Fruit fly (Drosophila melanogaster) whole organism, prepupa: ENCODE data around the gene CG17646.
A peak's percentile ranks its signal among the peaks of the same experiment; 100 is the strongest.

Source experiments
- Blimp-1 ChIP-seq: fragments of 200-800 bp; sonication (Bioruptor generic); optimal IDR thresholded peaks from 3 replicates; lab custom pipeline; 2017; ENCODE audit warnings: missing biosample characterization, missing genetic modification characterization, mild to moderate bottlenecking, moderate library complexity, missing genetic modification reagents
- CG10669 ChIP-seq: fragments of 200-800 bp; sonication (Bioruptor generic); optimal IDR thresholded peaks from 3 replicates; lab custom pipeline; 2018; ENCODE audit warnings: missing biosample characterization, mild to moderate bottlenecking, missing genetic modification characterization, moderate library complexity
- CG11762 ChIP-seq: fragments of 200-800 bp; sonication (Bioruptor generic); optimal IDR thresholded peaks from 3 replicates; lab custom pipeline; 2016; ENCODE audit warnings: missing biosample characterization, missing genetic modification characterization; ENCODE audit not compliant: insufficient read depth
- CG11902 ChIP-seq: fragments of 200-800 bp; sonication (Bioruptor generic); optimal IDR thresholded peaks from 3 replicates; lab custom pipeline; 2016; ENCODE audit warnings: missing biosample characterization, missing genetic modification characterization
- CG15336 ChIP-seq: fragments of 200-800 bp; sonication (Bioruptor generic); IDR thresholded peaks from 2 replicates; pipeline ENCODE4 v1.3.6; 2022; ENCODE audit warnings: missing biosample characterization, missing genetic modification characterization
- CG1621 ChIP-seq: fragments of 200-800 bp; sonication (Bioruptor generic); optimal IDR thresholded peaks from 3 replicates; lab custom pipeline; 2018; ENCODE audit warnings: missing biosample characterization, mild to moderate bottlenecking, missing genetic modification characterization
- CG16779 ChIP-seq: fragments of 200-800 bp; sonication (Bioruptor generic); optimal IDR thresholded peaks from 3 replicates; lab custom pipeline; 2017; ENCODE audit warnings: missing biosample characterization, mild to moderate bottlenecking, missing genetic modification characterization
- CG32006 ChIP-seq: fragments of 200-800 bp; sonication (Bioruptor generic); optimal IDR thresholded peaks from 3 replicates; lab custom pipeline; 2017; ENCODE audit warnings: missing biosample characterization, mild to moderate bottlenecking, missing genetic modification characterization
- CG34406 ChIP-seq: fragments of 200-800 bp; sonication (Bioruptor generic); optimal IDR thresholded peaks from 3 replicates; lab custom pipeline; 2016; ENCODE audit warnings: missing biosample characterization, missing genetic modification characterization
- CG3919 ChIP-seq: fragments of 200-800 bp; sonication (Bioruptor generic); optimal IDR thresholded peaks from 3 replicates; lab custom pipeline; 2016; ENCODE audit warnings: missing biosample characterization, missing genetic modification characterization
- CG6276 ChIP-seq: fragments of 200-800 bp; sonication (Bioruptor generic); optimal IDR thresholded peaks from 2 replicates; lab custom pipeline; 2017; ENCODE audit warnings: missing biosample characterization, mild to moderate bottlenecking, missing genetic modification characterization
- CG6792 ChIP-seq: fragments of 200-800 bp; sonication (Bioruptor generic); optimal IDR thresholded peaks from 3 replicates; lab custom pipeline; 2016; ENCODE audit warnings: missing biosample characterization, missing genetic modification characterization
- CG6808 ChIP-seq: fragments of 200-800 bp; sonication (Bioruptor generic); optimal IDR thresholded peaks from 3 replicates; lab custom pipeline; 2017; ENCODE audit warnings: missing biosample characterization, missing genetic modification characterization, mild to moderate bottlenecking, moderate library complexity, missing genetic modification reagents
- CG8119 ChIP-seq: fragments of 200-800 bp; sonication (Bioruptor generic); IDR thresholded peaks from 3 replicates; pipeline ENCODE4 v1.3.6; 2022; ENCODE audit warnings: missing biosample characterization, missing genetic modification characterization
- CG8319 ChIP-seq: fragments of 200-800 bp; sonication (Bioruptor generic); optimal IDR thresholded peaks from 3 replicates; lab custom pipeline; 2016; ENCODE audit warnings: missing biosample characterization, missing genetic modification characterization
- CG8632 ChIP-seq: fragments of 200-800 bp; sonication (Bioruptor generic); optimal IDR thresholded peaks from 3 replicates; lab custom pipeline; 2016; ENCODE audit warnings: missing biosample characterization, missing genetic modification characterization
- CG9139 ChIP-seq: fragments of 200-800 bp; sonication (Bioruptor generic); optimal IDR thresholded peaks from 3 replicates; lab custom pipeline; 2017; ENCODE audit warnings: missing biosample characterization, mild to moderate bottlenecking, missing genetic modification characterization
- Eip75B ChIP-seq: fragments of 200-800 bp; sonication (Bioruptor generic); optimal IDR thresholded peaks from 3 replicates; lab custom pipeline; 2016; ENCODE audit warnings: missing biosample characterization, missing genetic modification characterization
- Ets21C ChIP-seq: fragments of 200-800 bp; sonication (Bioruptor generic); optimal IDR thresholded peaks from 3 replicates; lab custom pipeline; 2016; ENCODE audit warnings: missing biosample characterization, missing genetic modification characterization
- Ets96B ChIP-seq: fragments of 200-800 bp; optimal IDR thresholded peaks from 2 replicates; lab custom pipeline; 2019; ENCODE audit warnings: missing biosample characterization, mild to moderate bottlenecking, missing genetic modification characterization, moderate library complexity
- Hr39 ChIP-seq: fragments of 200-800 bp; sonication (Bioruptor generic); optimal IDR thresholded peaks from 2 replicates; lab custom pipeline; 2016; ENCODE audit warnings: missing biosample characterization, missing genetic modification characterization
- OdsH ChIP-seq: fragments of 200-800 bp; sonication (Bioruptor generic); optimal IDR thresholded peaks from 3 replicates; lab custom pipeline; 2016; ENCODE audit warnings: missing biosample characterization, missing genetic modification characterization
- Smox ChIP-seq: fragments of 200-800 bp; sonication (Bioruptor generic); optimal IDR thresholded peaks from 3 replicates; lab custom pipeline; 2016; ENCODE audit warnings: missing biosample characterization, missing genetic modification characterization
- Sox14 ChIP-seq: fragments of 200-800 bp; sonication (Bioruptor generic); optimal IDR thresholded peaks from 3 replicates; lab custom pipeline; 2016; ENCODE audit warnings: missing biosample characterization, missing genetic modification characterization
- achi ChIP-seq: fragments of 200-800 bp; sonication (Bioruptor generic); optimal IDR thresholded peaks from 3 replicates; lab custom pipeline; 2016; ENCODE audit warnings: missing biosample characterization, missing genetic modification characterization
- acj6 ChIP-seq: fragments of 200-800 bp; sonication (Bioruptor generic); optimal IDR thresholded peaks from 3 replicates; lab custom pipeline; 2016; ENCODE audit warnings: missing biosample characterization, missing genetic modification characterization
- cyc ChIP-seq: fragments of 200-800 bp; sonication (Bioruptor generic); optimal IDR thresholded peaks from 3 replicates; lab custom pipeline; 2016; ENCODE audit warnings: missing biosample characterization, missing genetic modification characterization
- dac ChIP-seq: fragments of 200-800 bp; sonication (Bioruptor generic); optimal IDR thresholded peaks from 2 replicates; lab custom pipeline; 2017; ENCODE audit warnings: missing biosample characterization, mild to moderate bottlenecking, missing genetic modification characterization
- dsx ChIP-seq: fragments of 200-800 bp; optimal IDR thresholded peaks from 3 replicates; lab custom pipeline; 2019; ENCODE audit warnings: missing biosample characterization, mild to moderate bottlenecking, missing genetic modification characterization, moderate library complexity; ENCODE audit not compliant: poor library complexity, severe bottlenecking
- eg ChIP-seq: fragments of 200-800 bp; sonication (Bioruptor generic); IDR thresholded peaks from 3 replicates; pipeline ENCODE4 v1.3.6; 2022; ENCODE audit warnings: missing biosample characterization, missing genetic modification characterization
- fd59A ChIP-seq: fragments of 200-800 bp; sonication (Bioruptor generic); optimal IDR thresholded peaks from 2 replicates; lab custom pipeline; 2017; ENCODE audit warnings: missing biosample characterization, mild to moderate bottlenecking, missing genetic modification characterization, missing genetic modification reagents
- fkh ChIP-seq: fragments of 200-800 bp; sonication (Bioruptor generic); optimal IDR thresholded peaks from 3 replicates; lab custom pipeline; 2017; ENCODE audit warnings: missing biosample characterization, mild to moderate bottlenecking, missing genetic modification characterization, moderate library complexity
- lz ChIP-seq: fragments of 200-800 bp; sonication (Bioruptor generic); optimal IDR thresholded peaks from 3 replicates; lab custom pipeline; 2016; ENCODE audit warnings: missing biosample characterization, missing genetic modification characterization
- pdm3 ChIP-seq: fragments of 200-800 bp; sonication (Bioruptor generic); optimal IDR thresholded peaks from 3 replicates; lab custom pipeline; 2016; ENCODE audit warnings: missing biosample characterization, missing genetic modification characterization
- salr ChIP-seq, 2 experiments: fragments of 200-800 bp; sonication (Bioruptor generic); optimal IDR thresholded peaks; 3 replicates each; lab custom pipeline; 2016 to 2018; ENCODE audit warnings: missing biosample characterization in 2 of 2, missing genetic modification characterization in 2 of 2, mild to moderate bottlenecking in 1 of 2
- spab ChIP-seq: fragments of 200-800 bp; sonication (Bioruptor generic); optimal IDR thresholded peaks from 2 replicates; lab custom pipeline; 2017; ENCODE audit warnings: missing biosample characterization, mild to moderate bottlenecking, missing genetic modification characterization, missing genetic modification reagents
- ss ChIP-seq, 2 experiments: fragments of 200-800 bp; sonication (Bioruptor generic); optimal IDR thresholded peaks; 2 replicates in 1 of 2; 3 replicates in 1 of 2; lab custom pipeline; 2017 to 2018; ENCODE audit warnings: mild to moderate bottlenecking in 2 of 2, missing biosample characterization in 2 of 2, missing genetic modification characterization in 2 of 2, moderate library complexity in 1 of 2
- svp ChIP-seq: fragments of 200-800 bp; sonication (Bioruptor generic); peaks from one replicate; lab custom pipeline; 2016; ENCODE audit warnings: missing biosample characterization, missing genetic modification characterization
- vri ChIP-seq: fragments of 200-800 bp; sonication (Bioruptor generic); optimal IDR thresholded peaks from 3 replicates; lab custom pipeline; 2016; ENCODE audit warnings: missing biosample characterization, mild to moderate bottlenecking, missing genetic modification characterization

Gene CG17646

dm6 chr2L:1719971-1720370 is 12.4 kb upstream of the CG17646 start:
- TF ChIP-seq Sox14 (GFP tag; lab: Kevin White, UChicago) (no peak), vri (GFP tag; lab: Kevin White, UChicago) (peak; percentile 12), cyc (GFP tag; lab: Kevin White, UChicago) (no peak), OdsH (GFP tag; lab: Kevin White, UChicago) (no peak), svp (GFP tag; lab: Kevin White, UChicago) (peak; percentile 99), CG6792 (GFP tag; lab: Kevin White, UChicago) (no peak), CG6276 (GFP tag; lab: Kevin White, UChicago) (no peak), lz (GFP tag; lab: Kevin White, UChicago) (no peak)

DNA sequence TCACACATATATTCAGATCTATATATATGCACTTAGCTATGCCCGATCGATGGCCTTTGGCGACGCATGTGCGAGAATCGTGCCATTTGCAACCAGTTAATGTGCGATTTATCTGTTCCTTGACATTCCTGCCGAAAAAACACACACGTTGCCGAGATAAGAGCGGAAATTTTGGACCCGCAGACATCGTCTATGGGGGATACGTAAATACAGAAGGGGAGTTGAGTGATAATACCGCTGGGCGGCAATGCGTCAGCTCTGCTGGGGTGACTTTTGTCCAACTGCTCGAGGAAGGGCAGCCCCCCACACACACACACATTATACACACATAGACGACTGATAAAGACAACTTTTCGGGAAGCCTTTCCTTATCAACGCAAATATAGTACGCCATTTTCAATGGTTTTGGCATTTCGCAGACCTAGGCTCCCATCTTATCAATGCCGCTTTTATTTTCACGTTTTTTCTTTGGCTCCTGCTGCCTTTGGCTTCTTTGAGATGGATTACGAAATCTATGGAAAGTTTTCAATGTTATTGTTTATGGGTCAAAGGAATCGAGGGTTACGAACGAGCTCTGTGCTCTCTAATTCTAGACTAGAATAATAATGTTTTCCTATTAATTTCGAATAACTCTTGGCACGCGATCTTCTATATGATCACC is 11.3 kb upstream of the CG17646 start:
- TF ChIP-seq CG15336 (GFP tag; lab: Robert Waterston, UW) (no peak), fkh (GFP tag; lab: Kevin White, UChicago) (peak; percentile 33), vri (GFP tag; lab: Kevin White, UChicago) (peak; percentile 88), dac (GFP tag; lab: Kevin White, UChicago) (no peak), svp (GFP tag; lab: Kevin White, UChicago) (peak; percentile 92)

dm6 chr2L:1722260-1722659 is 10.1 kb upstream of the CG17646 start:
- peak; percentile 21; the same call in 1 of the 3 replicates for TF ChIP-seq CG8119 (GFP tag; lab: Robert Waterston, UW)
- TF ChIP-seq Sox14 (GFP tag; lab: Kevin White, UChicago), result no peak
- TF ChIP-seq CG8632 (GFP tag; lab: Kevin White, UChicago), result no peak
- TF ChIP-seq vri (GFP tag; lab: Kevin White, UChicago), result peak; percentile 68
- no peak for TF ChIP-seq CG8319 (GFP tag; lab: Kevin White, UChicago)
- 0 out of 3 replicates have a peak, but pooled peaks have one; percentile 26 for TF ChIP-seq eg (GFP tag; lab: Robert Waterston, UW)
- no peak for TF ChIP-seq spab (GFP tag; lab: Kevin White, UChicago)
- TF ChIP-seq svp (GFP tag; lab: Kevin White, UChicago), result peak; percentile 79
- TF ChIP-seq Ets21C (GFP tag; lab: Kevin White, UChicago), result no peak
- TF ChIP-seq, all 60 proteins: peak for 4

dm6 chr2L:1723135-1723936 is 9.0 kb upstream of the CG17646 start:
- TF ChIP-seq CG3919 (GFP tag; lab: Kevin White, UChicago) (peak; percentile 46), CG32006 (GFP tag; lab: Kevin White, UChicago) (peak; percentile 2), OdsH (GFP tag; lab: Kevin White, UChicago) (no peak), CG8119 (GFP tag; lab: Robert Waterston, UW) (no peak), CG9139 (no peak), vri (GFP tag; lab: Kevin White, UChicago) (peak; percentile 20), acj6 (no peak), fd59A (GFP tag; lab: Kevin White, UChicago) (no peak), Smox (no peak), pdm3 (GFP tag; lab: Kevin White, UChicago) (peak; percentile 3), CG11902 (no peak), Ets96B (peak; percentile 4), spab (GFP tag; lab: Kevin White, UChicago) (no peak), CG16779 (tag; lab: Kevin White, UChicago) (no peak), dsx (GFP tag; lab: Kevin White, UChicago) (peak; percentile 33), CG6792 (GFP tag; lab: Kevin White, UChicago) (no peak), CG10669 (GFP tag; lab: Kevin White, UChicago) (peak; percentile 19), Ets21C (GFP tag; lab: Kevin White, UChicago) (no peak), Hr39 (GFP tag; lab: Kevin White, UChicago) (peak; percentile 2), fkh (GFP tag; lab: Kevin White, UChicago) (peak; percentile 16), salr (GFP tag; optimal IDR thresholded peaks at IDR 0.05; lab: Kevin White, UChicago) (no peak), CG6276 (GFP tag; lab: Kevin White, UChicago) (no peak), lz (GFP tag; lab: Kevin White, UChicago) (no peak), CG1621 (tag; lab: Kevin White, UChicago) (peak; percentile 14), CG6808 (GFP tag; lab: Kevin White, UChicago) (peak; percentile 12), achi (GFP tag; lab: Kevin White, UChicago) (no peak), svp (GFP tag; lab: Kevin White, UChicago) (peak; percentile 71), Blimp-1 (GFP tag; lab: Kevin White, UChicago) (no peak), ss (GFP tag; optimal IDR thresholded peaks at IDR 0.05; lab: Kevin White, UChicago) (peak in 1 of 2 experiments; percentile 22), Eip75B (GFP tag; lab: Kevin White, UChicago) (no peak), eg (GFP tag; lab: Robert Waterston, UW) (0 out of 3 replicates have a peak, but pooled peaks have one; percentile 27), CG34406 (GFP tag; lab: Kevin White, UChicago) (no peak), CG11762 (GFP tag; lab: Kevin White, UChicago) (no peak)
